Worm (Caenorhabditis elegans): ENCODE results near the gene C42D4.19.

C42D4.19 gene

DNA sequence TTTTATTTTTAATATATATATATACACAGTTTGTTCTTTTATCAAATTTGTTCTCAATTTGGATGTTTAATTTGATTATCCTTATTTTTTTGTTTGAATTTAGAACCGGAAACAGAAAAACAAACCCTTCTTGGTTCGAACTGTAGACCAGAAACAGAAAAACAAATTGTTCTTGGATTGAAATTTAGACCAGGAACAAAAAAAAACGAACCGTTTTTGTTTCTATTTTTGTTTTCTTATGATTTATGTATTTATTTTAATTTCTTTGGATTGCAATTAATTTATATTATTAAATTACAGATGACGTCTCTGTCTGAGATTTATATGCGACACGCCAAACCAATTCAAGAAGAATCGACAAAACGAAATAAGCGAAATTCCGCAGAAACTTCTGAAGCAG, at the start of gene C42D4.19:
Gene C42D4.19 (plus strand): TSS at position 301 of the 400 bp plus-strand sequence.
- no peak for TF ChIP-seq dao-5 (tag; optimal IDR thresholded peaks at IDR 0.05)
- no peak for TF ChIP-seq W03F9.2 (tag; optimal IDR thresholded peaks at IDR 0.05)
- TF ChIP-seq him-1 (tag; optimal IDR thresholded peaks at IDR 0.05) = no peak

DNA sequence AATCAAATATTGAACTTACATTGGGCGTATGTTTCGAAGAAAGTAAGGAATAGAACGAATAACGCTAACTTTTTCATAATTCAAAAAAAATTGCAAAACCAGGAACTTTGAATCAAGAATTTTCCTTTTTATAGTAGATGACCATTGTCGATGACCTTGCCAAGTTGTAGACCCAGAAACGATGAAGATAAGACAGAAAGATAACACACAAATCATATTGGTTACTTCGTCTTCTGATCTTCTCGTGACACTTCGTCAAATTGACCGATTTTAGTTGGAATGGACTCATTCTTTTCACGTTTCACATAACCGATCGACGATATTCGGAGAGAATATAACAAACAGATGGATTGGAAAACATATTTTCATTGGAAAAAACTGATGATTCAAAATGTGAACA, 43.7 kb upstream of the C42D4.19 start, which contains the start of gene grsp-3:
Gene grsp-3 (minus strand): TSS at position 149 of the 400 bp plus-strand sequence.
- TF ChIP-seq dao-5 (tag; optimal IDR thresholded peaks at IDR 0.05) (no peak), W03F9.2 (tag; optimal IDR thresholded peaks at IDR 0.05) (no peak), him-1 (tag; optimal IDR thresholded peaks at IDR 0.05) (no peak)

DNA sequence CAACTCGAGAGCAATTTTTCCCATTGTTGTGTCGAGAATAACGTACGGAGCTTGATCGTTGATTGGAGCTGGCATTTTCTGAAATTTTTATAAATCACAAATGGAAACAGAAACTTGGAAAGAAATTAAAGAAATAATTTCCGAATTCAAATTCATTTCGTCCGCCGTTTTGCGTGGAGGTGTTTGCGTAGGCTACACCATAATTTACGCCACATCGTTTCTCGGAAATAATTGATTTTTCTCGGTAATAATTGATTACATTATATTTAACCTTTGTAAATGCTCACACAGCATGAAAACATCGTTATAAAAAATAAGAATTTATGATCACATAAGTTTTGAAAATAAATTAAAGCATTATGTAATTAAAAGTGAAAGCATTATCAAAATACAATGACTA, 42.3 kb upstream of the C42D4.19 start, which contains the start of gene cyn-12:
Gene cyn-12 (minus strand): TSS at position 78 of the 400 bp plus-strand sequence.
- TF ChIP-seq dao-5 (tag; optimal IDR thresholded peaks at IDR 0.05) = no peak

DNA sequence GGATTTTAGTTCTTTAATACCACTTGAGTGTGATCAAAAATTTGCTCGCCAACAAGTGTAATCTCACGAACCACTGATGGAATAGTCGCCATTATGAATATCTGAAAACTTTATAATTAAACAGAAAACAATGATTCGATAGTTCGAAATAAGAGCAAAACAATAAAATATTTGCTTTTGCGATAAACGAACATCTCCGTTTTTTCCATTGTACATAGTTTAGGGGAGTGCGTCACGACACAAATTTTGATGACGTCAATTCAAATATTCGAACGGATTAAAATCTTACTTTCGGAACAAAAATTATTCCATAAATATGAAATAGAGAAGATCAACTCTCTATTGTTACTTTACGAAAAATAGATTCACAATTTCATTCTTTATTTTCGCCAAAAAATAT, 41.5 kb upstream of the C42D4.19 start, which contains the start of gene mutd-1:
Gene mutd-1 (minus strand): TSS at position 101 of the 400 bp plus-strand sequence.
- no peak for TF ChIP-seq dao-5 (tag; optimal IDR thresholded peaks at IDR 0.05)
- no peak for TF ChIP-seq him-1 (tag; optimal IDR thresholded peaks at IDR 0.05)
- TF ChIP-seq W03F9.2 (tag; optimal IDR thresholded peaks at IDR 0.05) = no peak

DNA sequence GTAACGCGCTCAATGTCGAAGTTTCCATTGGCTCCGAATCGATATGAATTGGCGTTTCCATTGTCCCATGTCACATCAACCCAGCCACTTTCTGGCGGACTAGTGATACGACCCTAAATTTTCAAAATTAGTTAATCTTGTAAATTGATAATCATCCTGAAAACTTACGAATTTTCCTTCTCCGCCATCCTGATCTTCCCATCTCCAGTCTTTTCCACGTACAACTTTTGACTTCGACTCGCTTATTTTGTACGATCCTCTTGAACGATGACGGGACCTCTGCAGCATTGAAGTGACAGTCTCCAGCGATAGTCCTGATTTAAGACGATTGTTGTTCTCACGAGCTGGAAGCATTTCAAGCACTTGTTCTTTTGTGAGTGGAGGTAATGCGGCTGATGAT, 36.3 kb upstream of the C42D4.19 start:
- TF ChIP-seq W03F9.2 (tag; optimal IDR thresholded peaks at IDR 0.05) (no peak), dao-5 (tag; optimal IDR thresholded peaks at IDR 0.05) (no peak), him-1 (tag; optimal IDR thresholded peaks at IDR 0.05) (no peak)

DNA sequence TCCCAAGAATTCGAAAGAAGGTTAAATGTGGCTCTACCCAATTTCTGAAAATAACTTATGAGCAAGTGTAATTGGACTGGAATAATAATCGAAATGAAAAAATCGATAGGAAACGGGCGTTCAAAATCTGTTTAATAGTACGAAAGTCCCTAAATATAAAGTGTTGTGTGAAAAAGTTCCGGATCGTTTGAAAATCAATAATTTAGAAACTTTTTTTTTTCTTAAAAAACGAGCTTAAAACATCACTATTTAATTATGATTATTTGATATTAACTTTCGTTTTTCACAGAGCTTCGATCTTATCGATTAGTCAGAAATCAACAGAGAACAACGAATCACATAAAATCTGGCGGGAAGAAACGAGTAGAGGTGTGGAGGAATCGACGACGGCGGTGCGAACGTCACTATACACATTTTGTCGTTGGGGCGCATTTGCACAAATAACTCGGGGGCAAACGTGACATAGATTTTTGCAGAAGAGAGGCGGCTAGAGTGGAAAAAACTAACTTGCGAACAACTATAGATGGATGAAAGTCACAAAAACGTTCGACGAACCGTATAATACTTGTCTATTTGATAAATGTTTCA, 30.7 kb upstream of the C42D4.19 start, which contains the start of gene hecd-1:
Gene hecd-1 (minus strand): TSS at position 51 of the 588 bp plus-strand sequence.
- TF ChIP-seq W03F9.2 (tag; optimal IDR thresholded peaks at IDR 0.05) = no peak
- TF ChIP-seq him-1 (tag; optimal IDR thresholded peaks at IDR 0.05) = no peak
- no peak for TF ChIP-seq dao-5 (tag; optimal IDR thresholded peaks at IDR 0.05)

DNA sequence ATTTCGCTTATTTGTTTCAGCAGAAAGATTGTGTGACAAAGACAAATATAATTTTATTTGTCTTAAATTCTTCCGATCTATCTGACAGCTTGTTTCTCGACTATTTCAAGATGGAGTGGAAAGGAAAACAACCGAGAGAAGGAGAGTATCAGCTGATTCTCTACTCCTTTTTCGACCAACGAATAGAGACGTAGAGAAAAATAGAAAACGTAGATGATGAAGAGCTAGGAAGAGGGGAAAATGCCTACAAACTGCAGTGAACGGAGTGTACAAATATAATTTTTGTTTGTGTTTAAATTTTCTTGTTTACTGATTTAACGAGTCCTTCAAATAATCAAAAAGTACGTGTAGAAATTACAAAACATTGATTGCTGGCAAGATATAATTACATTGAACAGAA, 27.7 kb upstream of the C42D4.19 start:
- TF ChIP-seq W03F9.2 (tag; optimal IDR thresholded peaks at IDR 0.05) (peak; percentile 21), dao-5 (tag; optimal IDR thresholded peaks at IDR 0.05) (no peak)

DNA sequence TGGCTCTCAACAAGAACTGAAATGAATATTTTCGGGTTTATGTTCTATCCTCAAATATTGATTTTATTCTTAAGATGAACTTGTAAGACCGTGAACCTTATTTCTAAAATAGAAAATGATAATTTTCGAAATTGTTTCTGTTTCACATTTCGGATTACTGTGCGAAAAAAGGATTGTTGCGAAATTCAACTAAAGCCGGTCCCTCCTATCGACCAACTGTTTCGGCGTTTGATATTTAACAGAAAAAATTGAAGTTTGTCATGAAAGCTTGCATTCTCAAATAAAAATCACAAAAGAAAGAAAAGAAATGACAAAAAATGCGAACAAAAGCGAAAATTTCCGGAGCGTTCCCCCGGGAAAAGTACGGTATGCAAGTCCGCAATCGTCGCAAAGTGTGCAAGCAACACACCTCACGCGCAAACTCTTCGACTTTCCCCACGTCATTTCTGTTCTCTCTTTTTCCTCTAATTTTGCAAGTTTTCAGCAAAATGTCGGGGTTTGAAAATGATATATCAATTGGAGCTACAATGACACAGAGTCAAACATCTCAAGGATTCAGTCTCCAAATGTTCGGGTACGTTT, 26.3 kb upstream of the C42D4.19 start, which contains the start of gene C34D4.4:
Gene C34D4.4 (plus strand): TSS at position 342 of the 582 bp plus-strand sequence.
- TF ChIP-seq him-1 (tag; optimal IDR thresholded peaks at IDR 0.05) (no peak), dao-5 (tag; optimal IDR thresholded peaks at IDR 0.05) (no peak), W03F9.2 (tag; optimal IDR thresholded peaks at IDR 0.05) (no peak)

DNA sequence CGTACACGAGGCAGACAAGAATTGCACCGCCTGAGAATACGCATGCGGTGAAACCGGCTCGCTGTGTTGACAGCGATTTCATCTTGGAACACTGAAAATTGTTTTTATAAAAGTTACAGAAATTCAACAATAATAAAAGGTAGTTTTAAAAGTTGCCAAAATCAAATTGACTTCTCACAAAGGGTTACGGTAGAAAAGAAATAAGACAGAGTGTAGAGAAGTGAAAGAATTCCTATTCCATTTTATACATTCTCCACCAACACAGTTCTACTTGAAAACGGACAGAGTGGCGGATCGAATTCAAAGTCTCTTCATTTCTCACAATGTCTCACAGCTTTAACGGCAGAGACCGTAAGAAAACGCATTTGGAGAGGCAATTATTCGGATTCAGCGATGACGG, 23.0 kb upstream of the C42D4.19 start, which contains the start of gene col-113:
Gene col-113 (minus strand): TSS at position 101 of the 400 bp plus-strand sequence.
- TF ChIP-seq W03F9.2 (tag; optimal IDR thresholded peaks at IDR 0.05) (no peak), dao-5 (tag; optimal IDR thresholded peaks at IDR 0.05) (no peak), him-1 (tag; optimal IDR thresholded peaks at IDR 0.05) (no peak)

DNA sequence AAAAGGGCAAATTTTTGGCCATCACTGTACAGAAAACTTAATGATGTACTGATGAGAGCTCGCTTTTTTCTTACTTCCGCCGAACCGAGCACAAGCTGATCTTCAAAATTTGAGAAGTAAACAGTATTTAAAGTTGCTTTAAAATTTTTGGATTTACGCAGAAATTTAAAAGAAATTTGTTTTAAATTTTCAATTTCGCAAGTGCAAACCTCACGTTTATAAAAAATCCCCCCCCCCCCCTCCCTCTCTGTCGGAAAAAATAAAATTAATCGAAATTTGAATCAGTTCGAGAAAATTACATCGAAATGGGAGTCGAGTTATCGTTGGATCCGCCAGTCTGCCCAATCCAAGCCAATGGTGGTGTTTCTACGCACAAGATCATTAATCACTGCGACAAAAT, 22.1 kb upstream of the C42D4.19 start, which contains the start of gene C34D4.3:
Gene C34D4.3 (plus strand): TSS at position 301 of the 400 bp plus-strand sequence.
- TF ChIP-seq dao-5 (tag; optimal IDR thresholded peaks at IDR 0.05) = no peak
- no peak for TF ChIP-seq him-1 (tag; optimal IDR thresholded peaks at IDR 0.05)
- TF ChIP-seq W03F9.2 (tag; optimal IDR thresholded peaks at IDR 0.05) = no peak

DNA sequence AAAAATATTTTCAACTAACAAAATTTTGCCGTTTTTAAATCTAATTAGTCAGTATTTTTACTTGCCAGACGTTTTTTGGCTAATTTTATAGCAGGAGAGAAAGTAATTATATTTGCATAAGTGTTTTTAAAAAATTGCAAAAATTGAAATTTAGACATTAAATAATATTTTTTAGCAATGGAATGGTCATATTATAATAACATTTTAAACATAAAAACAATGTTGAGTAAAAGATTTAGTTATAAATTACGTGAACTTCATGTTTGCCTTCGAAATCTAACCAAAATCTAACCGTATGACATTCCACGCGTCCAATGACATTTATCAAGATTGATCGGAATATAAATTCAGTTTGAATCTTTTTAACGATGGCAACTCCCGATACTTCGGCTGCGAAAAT, 21.1 kb upstream of the C42D4.19 start, which contains the start of gene C34D4.2:
Gene C34D4.2 (plus strand): TSS at position 301 of the 400 bp plus-strand sequence.
- TF ChIP-seq dao-5 (tag; optimal IDR thresholded peaks at IDR 0.05) = no peak
- no peak for TF ChIP-seq him-1 (tag; optimal IDR thresholded peaks at IDR 0.05)
- no peak for TF ChIP-seq W03F9.2 (tag; optimal IDR thresholded peaks at IDR 0.05)

DNA sequence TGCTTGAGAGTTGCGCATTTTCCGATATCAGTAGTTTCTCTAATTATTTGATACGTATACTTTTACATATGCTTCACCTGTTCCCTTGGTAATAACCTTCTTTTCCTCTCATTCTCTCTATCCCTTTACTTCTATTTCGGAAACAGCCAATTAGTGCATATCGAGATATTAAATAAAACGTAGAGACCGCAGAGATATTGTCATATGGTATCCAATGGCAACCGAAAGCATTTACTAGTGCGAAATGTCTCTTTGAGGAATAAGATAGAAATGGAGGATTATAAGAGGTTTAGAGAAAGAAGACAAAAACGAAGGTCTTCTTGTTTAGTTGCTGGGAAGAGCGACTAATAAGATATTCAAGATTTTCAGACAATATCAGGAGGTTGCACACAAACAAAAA, 19.1 kb upstream of the C42D4.19 start, which contains the start of gene maph-9:
Gene maph-9 (plus strand): TSS at position 273 of the 400 bp plus-strand sequence.
- TF ChIP-seq W03F9.2 (tag; optimal IDR thresholded peaks at IDR 0.05) (no peak), him-1 (tag; optimal IDR thresholded peaks at IDR 0.05) (no peak), dao-5 (tag; optimal IDR thresholded peaks at IDR 0.05) (no peak)

DNA sequence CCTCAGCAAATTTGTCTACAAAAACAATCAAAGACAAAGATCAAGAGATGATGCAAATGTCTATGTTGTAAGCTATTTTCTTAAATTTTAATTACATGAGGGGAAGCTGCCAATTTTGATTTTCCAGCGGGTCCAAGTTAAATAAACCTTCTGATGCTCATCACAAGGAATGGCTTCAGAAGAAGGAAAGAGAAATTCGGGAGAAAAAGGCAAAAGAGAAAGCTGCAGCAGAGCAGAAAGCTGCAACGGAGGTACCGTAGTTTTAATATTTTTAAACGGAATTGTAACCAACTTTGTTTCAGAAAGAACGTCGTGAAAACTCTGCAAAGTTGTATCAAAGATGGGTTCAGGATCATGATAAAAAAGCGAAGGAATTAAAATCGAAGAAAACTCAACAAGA, 17.3 kb upstream of the C42D4.19 start:
- TF ChIP-seq him-1 (tag; optimal IDR thresholded peaks at IDR 0.05) (no peak), W03F9.2 (tag; optimal IDR thresholded peaks at IDR 0.05) (no peak), dao-5 (tag; optimal IDR thresholded peaks at IDR 0.05) (no peak)

DNA sequence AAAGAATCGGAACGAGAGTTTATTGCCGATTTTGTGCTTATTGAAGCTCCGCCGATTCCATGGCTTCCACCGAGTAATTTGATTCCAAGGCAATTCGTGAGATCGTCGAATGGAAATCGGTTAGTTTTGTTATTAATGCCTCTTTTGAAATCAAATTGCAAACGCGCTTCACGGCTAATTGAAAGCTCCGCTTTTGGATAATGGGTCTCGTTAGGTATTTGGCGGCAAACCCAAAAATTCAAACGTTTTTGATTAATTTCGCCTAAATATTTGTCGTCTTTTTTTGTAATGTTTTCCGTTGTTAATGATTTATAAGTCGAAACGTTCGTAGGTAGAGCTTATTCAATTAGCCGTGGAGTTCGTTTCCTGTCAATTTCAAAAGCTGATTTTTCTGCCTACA, 15.9 kb upstream of the C42D4.19 start:
- TF ChIP-seq W03F9.2 (tag; optimal IDR thresholded peaks at IDR 0.05) (no peak), dao-5 (tag; optimal IDR thresholded peaks at IDR 0.05) (no peak), him-1 (tag; optimal IDR thresholded peaks at IDR 0.05) (no peak)

Measured in whole organism, L4/young adult.